Fruit fly (Drosophila melanogaster): ENCODE data around the gene toc.

Gene toc

DNA sequence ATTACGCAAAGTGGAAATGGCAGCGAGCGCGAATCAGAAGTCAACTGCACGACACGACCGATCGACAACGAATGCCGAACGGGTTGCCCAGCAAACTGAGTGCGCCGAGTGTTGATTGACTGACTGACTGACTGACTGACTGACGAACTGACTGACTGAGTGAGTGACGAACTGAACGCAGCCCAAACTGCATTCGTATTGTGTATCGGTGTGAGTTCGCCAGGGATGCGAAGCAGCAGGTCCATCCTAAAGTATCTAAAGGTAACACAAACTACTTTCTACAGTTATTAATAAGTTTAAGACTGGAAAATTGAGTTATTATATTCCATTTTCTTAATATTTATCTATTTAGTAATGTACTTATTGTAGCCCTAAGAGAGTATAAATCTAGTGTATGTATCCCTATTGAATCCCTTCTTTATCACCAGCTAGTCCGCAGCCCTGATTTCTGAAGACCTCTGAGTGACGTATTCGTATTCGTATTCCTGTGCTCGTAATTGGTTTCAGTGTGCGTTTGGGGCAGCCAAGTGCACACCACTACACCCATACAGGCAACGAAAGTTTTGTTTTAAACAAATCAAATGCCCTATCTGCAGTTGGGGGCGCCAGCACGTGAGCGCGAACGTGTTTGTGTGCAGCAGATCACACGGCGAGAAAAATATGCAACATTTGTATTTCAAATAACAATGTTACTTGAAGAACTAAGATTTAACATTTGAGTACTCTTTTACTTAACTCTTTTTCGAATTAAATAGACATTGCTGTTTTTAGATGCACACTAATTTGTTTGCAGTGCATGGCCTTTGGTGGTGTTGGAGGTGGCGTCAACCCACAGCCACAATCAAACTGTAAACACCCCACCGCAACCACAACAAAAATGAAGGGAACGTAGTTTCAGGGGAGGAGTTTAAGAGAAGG, 8.4 kb upstream of the toc start (continued):
- no peak for TF ChIP-seq sc (optimal IDR thresholded peaks at IDR 0.05)
- TF ChIP-seq sc (GFP tag; optimal IDR thresholded peaks at IDR 0.05), result peak; percentile 94
- peak; percentile 84 for TF ChIP-seq pum (GFP tag; optimal IDR thresholded peaks at IDR 0.05)
- peak; percentile 95 for TF ChIP-seq Atf-2 (GFP tag; optimal IDR thresholded peaks at IDR 0.05)
- TF ChIP-seq CG17359 (tag; optimal IDR thresholded peaks at IDR 0.05), result peak; percentile 97
- no peak for TF ChIP-seq abd-A (tag; optimal IDR thresholded peaks at IDR 0.05)
- peak; percentile 92 for TF ChIP-seq D19A (tag; optimal IDR thresholded peaks at IDR 0.05)
- peak; percentile 93 for TF ChIP-seq en (GFP tag; optimal IDR thresholded peaks at IDR 0.05)
- TF ChIP-seq CG14050 (GFP tag; IDR thresholded peaks at IDR 0.05), result peak; percentile 90
- peak; percentile 96 for TF ChIP-seq Antp (GFP tag; optimal IDR thresholded peaks at IDR 0.05)
- peak; percentile 94 for TF ChIP-seq CG10959 (GFP tag; IDR thresholded peaks at IDR 0.05)
- TF ChIP-seq Hr78 (GFP tag; optimal IDR thresholded peaks at IDR 0.05), result peak in 1 of 2 experiments; percentile 95
- peak; percentile 92 for TF ChIP-seq lab (GFP tag; optimal IDR thresholded peaks at IDR 0.05)
- peak; percentile 95 for TF ChIP-seq CG9876 (GFP tag; optimal IDR thresholded peaks at IDR 0.05)
- peak; percentile 93 for TF ChIP-seq CG9727 (GFP tag; optimal IDR thresholded peaks at IDR 0.05)
- peak; percentile 71 for TF ChIP-seq fu2 (GFP tag; optimal IDR thresholded peaks at IDR 0.05)
- no peak for TF ChIP-seq Dref (GFP tag; IDR thresholded peaks at IDR 0.05)
- TF ChIP-seq wek (GFP tag; optimal IDR thresholded peaks at IDR 0.05), result peak; percentile 82
- TF ChIP-seq Hey (tag; optimal IDR thresholded peaks at IDR 0.05), result peak; percentile 73
- peak; percentile 1 for TF ChIP-seq gfzf (GFP tag; optimal IDR thresholded peaks at IDR 0.05)
- TF ChIP-seq CG11398 (GFP tag; optimal IDR thresholded peaks at IDR 0.05), result peak; percentile 93
- peak; percentile 97 for TF ChIP-seq pnt (GFP tag; optimal IDR thresholded peaks at IDR 0.05)
- TF ChIP-seq CG14860 (GFP tag; IDR thresholded peaks at IDR 0.05; ENCODE audit: partially characterized antibody), result no peak
- TF ChIP-seq Rfx (GFP tag; IDR thresholded peaks at IDR 0.05), result peak; percentile 82
- peak; percentile 94 for TF ChIP-seq peb (GFP tag; IDR thresholded peaks at IDR 0.05)
- TF ChIP-seq CG42726 (GFP tag; IDR thresholded peaks at IDR 0.05; ENCODE audit: partially characterized antibody), result no peak
- TF ChIP-seq bbx (GFP tag; IDR thresholded peaks at IDR 0.05; ENCODE audit: partially characterized antibody), result no peak
- TF ChIP-seq gem (tag; optimal IDR thresholded peaks at IDR 0.05), result peak; percentile 97
- no peak for TF ChIP-seq inv (GFP tag; IDR thresholded peaks at IDR 0.05; ENCODE audit: partially characterized antibody)
- TF ChIP-seq CG10209 (GFP tag; optimal IDR thresholded peaks at IDR 0.05), result peak; percentile 92
- peak; percentile 94 for TF ChIP-seq Camta (GFP tag; optimal IDR thresholded peaks at IDR 0.05)
- peak; percentile 94 for TF ChIP-seq repo (GFP tag; optimal IDR thresholded peaks at IDR 0.05)
- peak; percentile 5 for TF ChIP-seq lbe (GFP tag; optimal IDR thresholded peaks at IDR 0.05)
- TF ChIP-seq chm (GFP tag; IDR thresholded peaks at IDR 0.05), result peak; percentile 98
- peak; percentile 72 for TF ChIP-seq E2f2 (GFP tag; IDR thresholded peaks at IDR 0.05)
- peak; percentile 59 for TF ChIP-seq fd3F (GFP tag; optimal IDR thresholded peaks at IDR 0.05)
- TF ChIP-seq MBD-R2 (GFP tag; IDR thresholded peaks at IDR 0.05), result peak; percentile 68
- peak; percentile 80 for TF ChIP-seq Bteb2 (GFP tag; optimal IDR thresholded peaks at IDR 0.05)
- peak; percentile 82 for TF ChIP-seq CG9215 (GFP tag; IDR thresholded peaks at IDR 0.05)
- TF ChIP-seq CG7786 (GFP tag; optimal IDR thresholded peaks at IDR 0.05), result peak; percentile 92
- peak; percentile 92 for TF ChIP-seq CG18599 (GFP tag; optimal IDR thresholded peaks at IDR 0.05)
- TF ChIP-seq Ravus (GFP tag; IDR thresholded peaks at IDR 0.05), result peak; percentile 77
- peak; percentile 94 for TF ChIP-seq CG1602 (GFP tag; optimal IDR thresholded peaks at IDR 0.05)
- TF ChIP-seq CG15601 (tag; optimal IDR thresholded peaks at IDR 0.05), result peak; percentile 95
- TF ChIP-seq fd96Cb (tag; optimal IDR thresholded peaks at IDR 0.05), result peak; percentile 96
- TF ChIP-seq CG30020 (tag; optimal IDR thresholded peaks at IDR 0.05), result peak; percentile 71
- TF ChIP-seq knrl (GFP tag; IDR thresholded peaks at IDR 0.05; ENCODE audit: partially characterized antibody), result no peak
- TF ChIP-seq amos (GFP tag; IDR thresholded peaks at IDR 0.05; ENCODE audit: partially characterized antibody), result no peak
